Fruit fly (Drosophila melanogaster): ENCODE measurements around the gene CG42556.

Gene CG42556

DNA sequence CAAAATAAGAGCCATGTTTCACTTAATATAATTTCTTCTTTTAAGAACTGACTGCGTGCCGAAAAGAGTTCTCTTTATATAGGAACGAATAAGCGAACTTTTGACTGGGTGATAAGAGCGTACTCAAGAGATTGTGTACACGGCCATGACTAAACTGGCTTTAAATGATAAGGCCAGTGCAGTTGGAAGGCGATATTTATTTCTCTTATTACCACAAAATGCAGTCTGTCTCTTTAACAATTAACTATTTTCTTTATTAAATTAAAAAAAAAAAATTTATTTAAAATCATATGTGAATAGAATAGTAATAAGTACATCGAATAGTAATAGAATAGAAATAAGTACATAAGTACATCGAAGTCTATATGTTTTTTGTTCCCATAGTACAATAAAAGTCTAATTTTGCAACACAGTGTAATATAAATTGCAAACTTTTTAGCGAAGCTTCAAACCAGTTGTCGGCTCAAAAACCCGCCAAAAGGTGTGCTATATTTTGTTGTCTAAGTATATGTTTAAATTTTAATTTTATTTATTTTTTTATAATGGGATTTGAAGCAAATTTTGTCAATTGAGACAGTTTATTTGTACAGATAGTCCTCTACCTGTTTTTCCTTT, 37.3 kb upstream of the CG42556 start, which contains the start of gene CG31810:
CG31810 (minus strand) TSS at position 51 of the 615 bp plus-strand sequence.
- TF ChIP-seq Sry-β (GFP tag; optimal IDR thresholded peaks at IDR 0.05) = no peak
- TF ChIP-seq CG17359 (tag; optimal IDR thresholded peaks at IDR 0.05) = peak; percentile 42
- no peak for TF ChIP-seq psq (GFP tag; optimal IDR thresholded peaks at IDR 0.05)
- TF ChIP-seq CG7839 (tag; optimal IDR thresholded peaks at IDR 0.05) = peak; percentile 15
- peak; percentile 32 for TF ChIP-seq CG11504 (tag; optimal IDR thresholded peaks at IDR 0.05)
- TF ChIP-seq PHDP (tag; optimal IDR thresholded peaks at IDR 0.05) = peak; percentile 26
- TF ChIP-seq Antp (GFP tag; optimal IDR thresholded peaks at IDR 0.05) = no peak
- TF ChIP-seq Med (GFP tag) = peak; percentile 11
- peak; percentile 76 for TF ChIP-seq CG3163 (GFP tag; optimal IDR thresholded peaks at IDR 0.05)
- TF ChIP-seq CG17361 (GFP tag; IDR thresholded peaks at IDR 0.05) = 0 out of 3 replicates have a peak, but pooled peaks have one; percentile 20
- TF ChIP-seq gcm (GFP tag; optimal IDR thresholded peaks at IDR 0.05) = peak; percentile 12
- TF ChIP-seq phol (tag; optimal IDR thresholded peaks at IDR 0.05) = peak; percentile 2
- no peak for TF ChIP-seq ranshi (GFP tag; IDR thresholded peaks at IDR 0.05)
- TF ChIP-seq Taf1 (GFP tag; IDR thresholded peaks at IDR 0.05) = no peak
- TF ChIP-seq pita (GFP tag; optimal IDR thresholded peaks at IDR 0.05) = peak; percentile 3
- no peak for TF ChIP-seq CG7928 (GFP tag; optimal IDR thresholded peaks at IDR 0.05)
- peak; percentile 16 for TF ChIP-seq stwl (tag; optimal IDR thresholded peaks at IDR 0.05)
- TF ChIP-seq CG12391 (tag; optimal IDR thresholded peaks at IDR 0.05) = peak; percentile 17
- TF ChIP-seq D19A (tag; optimal IDR thresholded peaks at IDR 0.05) = peak; percentile 16
- TF ChIP-seq BEAF-32 (GFP tag; optimal IDR thresholded peaks at IDR 0.05) = no peak
- no peak for TF ChIP-seq hkb (optimal IDR thresholded peaks at IDR 0.05)
- TF ChIP-seq hkb (GFP tag; IDR thresholded peaks at IDR 0.05) = no peak
- TF ChIP-seq stc (GFP tag; IDR thresholded peaks at IDR 0.05) = 0 out of 2 replicates have a peak, but pooled peaks have one; percentile 8
- TF ChIP-seq gem (tag; optimal IDR thresholded peaks at IDR 0.05) = peak; percentile 41
- peak; percentile 17 for TF ChIP-seq CG2712 (tag; optimal IDR thresholded peaks at IDR 0.05)
- TF ChIP-seq CG31441 (GFP tag; IDR thresholded peaks at IDR 0.05) = peak; percentile 32; the same call in 1 of the 2 replicates
- TF ChIP-seq CTCF (GFP tag; optimal IDR thresholded peaks at IDR 0.05) = peak; percentile 31
- TF ChIP-seq Blimp-1 (GFP tag; optimal IDR thresholded peaks at IDR 0.05) = peak; percentile 4
- TF ChIP-seq CG2678 (tag; optimal IDR thresholded peaks at IDR 0.05) = peak; percentile 30
- TF ChIP-seq jigr1 (GFP tag; IDR thresholded peaks at IDR 0.05) = no peak
- TF ChIP-seq CG15269 (tag; optimal IDR thresholded peaks at IDR 0.05) = peak; percentile 23
- no peak for TF ChIP-seq hth (optimal IDR thresholded peaks at IDR 0.05)
- TF ChIP-seq CG2889 (GFP tag; IDR thresholded peaks at IDR 0.05) = peak; percentile 70; the same call in 2 of the 3 replicates
- TF ChIP-seq zen (tag; optimal IDR thresholded peaks at IDR 0.05) = no peak
- peak; percentile 2 for TF ChIP-seq CG17829 (tag; optimal IDR thresholded peaks at IDR 0.05)
- TF ChIP-seq CG10274 (GFP tag; optimal IDR thresholded peaks at IDR 0.05) = no peak
- TF ChIP-seq Hr51 (GFP tag; optimal IDR thresholded peaks at IDR 0.05) = peak in 1 of 2 experiments; percentile 21
- peak; percentile 8 for TF ChIP-seq Fer1 (GFP tag; optimal IDR thresholded peaks at IDR 0.05)
- peak; percentile 17 for TF ChIP-seq grau (tag; optimal IDR thresholded peaks at IDR 0.05)
- no peak for TF ChIP-seq Scr (GFP tag; IDR thresholded peaks at IDR 0.05; ENCODE audit: partially characterized antibody)
- no peak for TF ChIP-seq kah (GFP tag; optimal IDR thresholded peaks at IDR 0.05)
- no peak for TF ChIP-seq CG12769 (tag; optimal IDR thresholded peaks at IDR 0.05)
- TF ChIP-seq ATbp (GFP tag; optimal IDR thresholded peaks at IDR 0.05) = no peak
- TF ChIP-seq NK7.1 (GFP tag; optimal IDR thresholded peaks at IDR 0.05) = no peak
- peak; percentile 19 for TF ChIP-seq Hmr (GFP tag; optimal IDR thresholded peaks at IDR 0.05)
- TF ChIP-seq row (GFP tag; IDR thresholded peaks at IDR 0.05) = peak; percentile 43
- peak; percentile 7; the same call in 1 of the 3 replicates for TF ChIP-seq CG2199 (GFP tag; IDR thresholded peaks at IDR 0.05)
- peak; percentile 35 for TF ChIP-seq unpg (GFP tag; optimal IDR thresholded peaks at IDR 0.05)
- TF ChIP-seq tap (tag; optimal IDR thresholded peaks at IDR 0.05) = no peak
